Worm (Caenorhabditis elegans) whole organism, young adult: ENCODE results near the gene F08F3.10.

Experiments used
- B0336.3 ChIP-seq: fragments of 200-800 bp; sonication (Bioruptor generic); IDR thresholded peaks from 2 replicates; pipeline ENCODE4 v1.3.6; 2022; ENCODE audit warnings: missing genetic modification characterization, missing compliant biosample characterization
- ama-1 ChIP-seq, 3 experiments: fragments of 150-350 bp in 1 of 3; sonication (generic microtip) in 2 of 3; optimal IDR thresholded peaks; 2 replicates each; lab custom pipeline; 2014 to 2018; ENCODE audit warnings: missing biosample characterization in 2 of 3, missing genetic modification characterization in 2 of 3, missing genetic modification reagents in 2 of 3

- TF ChIP-seq B0336.3: no peak
- no peak for TF ChIP-seq ama-1 (optimal IDR thresholded peaks at IDR 0.05; lab: Kevin White, UChicago)
- no peak for TF ChIP-seq ama-1 (GFP tag; optimal IDR thresholded peaks at IDR 0.05; lab: Kevin White, UChicago)
These were observed 19.9 kb downstream of the F08F3.10 start, which contains the start of gene acl-6 for ce11 chrV:5433020-5433419.
